Worm (Caenorhabditis elegans) whole organism, midembryonic: ENCODE measurements around the gene cdc-25.3.

Experiments
- cog-1 ChIP-seq: sonication (generic microtip); optimal IDR thresholded peaks from 2 replicates; lab custom pipeline; 2016; ENCODE audit warnings: missing genetic modification characterization, missing compliant biosample characterization
- flt-1 ChIP-seq: fragments of 200-800 bp; sonication (Bioruptor generic); IDR thresholded peaks from 2 replicates; pipeline ENCODE4 v1.3.6; 2022; ENCODE audit warnings: missing genetic modification characterization, missing compliant biosample characterization
- med-1 ChIP-seq: sonication (generic microtip); optimal IDR thresholded peaks from 2 replicates; lab custom pipeline; 2017; ENCODE audit warnings: missing genetic modification characterization, mild to moderate bottlenecking, missing compliant biosample characterization, antibody characterized with exemption, missing genetic modification reagents; ENCODE audit not compliant: insufficient read depth
- ztf-29 ChIP-seq: fragments of 200-800 bp; sonication (Bioruptor generic); IDR thresholded peaks from 2 replicates; pipeline ENCODE4 v1.3.6; 2022; ENCODE audit warnings: missing genetic modification reagents, missing genetic modification characterization, missing compliant biosample characterization

DNA sequence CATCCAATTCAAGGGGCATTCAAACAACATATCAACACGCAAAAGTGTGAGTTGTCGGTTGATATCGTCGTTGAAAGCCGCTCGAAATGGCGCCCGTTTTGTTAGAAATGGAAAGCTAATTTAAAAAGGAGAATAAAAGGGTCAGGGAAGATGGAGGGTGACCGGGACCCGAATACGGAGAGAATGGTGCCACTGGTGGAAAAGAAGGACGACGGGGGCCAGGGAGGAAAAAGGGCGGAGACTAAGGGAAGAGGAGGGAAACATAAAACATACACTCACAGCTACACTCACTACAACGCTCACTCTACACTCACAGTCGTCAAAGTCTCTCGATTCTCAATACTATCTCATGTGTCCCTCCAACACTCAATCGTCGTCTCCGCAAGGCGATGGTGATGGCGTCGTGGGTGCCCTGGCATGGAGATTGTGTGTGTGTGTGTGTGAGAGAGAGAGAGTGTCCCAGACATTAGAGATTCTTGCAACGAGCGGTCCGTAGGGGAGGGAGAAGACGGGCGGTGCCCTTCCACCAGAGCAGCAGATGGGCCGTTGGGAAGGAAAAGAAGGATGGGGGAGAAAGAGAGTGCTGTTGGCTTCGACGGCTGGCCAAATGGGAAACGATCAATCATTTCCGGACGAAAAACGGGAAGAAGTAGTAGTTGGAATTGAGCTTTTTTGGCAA lies 43.6 kb downstream of the cdc-25.3 start:
- TF ChIP-seq cog-1 (tag; lab: Kevin White, UChicago), result peak; percentile 85
- no peak for TF ChIP-seq med-1 (GFP tag; lab: Kevin White, UChicago)
- peak; percentile 65; the same call in 1 of the 2 replicates for TF ChIP-seq flt-1 (GFP tag; lab: Robert Waterston, UW)
- TF ChIP-seq ztf-29 (GFP tag; lab: Robert Waterston, UW), result no peak
